Worm (Caenorhabditis elegans): ENCODE measurements around the gene C39F7.5.

The C39F7.5 gene

DNA sequence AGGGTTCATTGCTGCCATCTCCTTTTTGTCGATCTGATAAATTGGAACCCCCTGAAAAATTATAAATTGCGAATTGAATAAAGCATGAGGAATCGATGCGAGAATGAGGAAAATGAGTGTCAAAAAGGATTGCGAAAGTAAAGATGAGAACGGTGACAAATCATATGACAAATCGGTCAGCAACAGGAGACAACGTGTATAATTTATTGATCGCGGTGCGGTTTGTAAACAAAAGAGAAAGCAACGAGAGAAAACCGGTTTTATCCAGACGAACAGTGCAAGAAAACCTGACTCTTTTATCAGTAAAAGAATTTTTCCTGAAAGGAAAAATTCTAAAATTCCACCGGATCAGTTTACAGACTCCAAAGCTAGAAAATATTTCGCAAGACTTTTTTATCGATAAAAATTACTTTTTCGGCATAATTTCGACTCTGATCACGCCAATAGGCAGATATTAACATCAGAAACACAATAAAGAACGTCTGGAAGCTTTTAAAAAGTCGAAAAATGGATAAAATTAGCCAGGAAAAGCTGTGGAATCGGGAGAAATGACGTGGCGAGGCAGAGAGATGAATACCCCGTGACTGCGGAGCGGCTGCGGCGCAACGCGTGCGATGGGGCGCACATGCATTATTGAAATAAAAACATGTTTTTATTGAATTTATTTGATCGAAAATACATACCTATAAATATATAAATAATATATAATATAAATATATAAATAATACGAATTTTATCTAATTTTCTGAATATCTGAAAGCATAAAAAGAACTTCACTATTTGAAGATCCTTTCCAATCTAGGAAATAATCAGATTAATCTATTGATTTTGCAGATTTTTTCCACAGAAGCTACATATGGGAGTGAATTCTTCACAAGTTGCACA, at the start of gene C39F7.5, which contains the start of gene rab-1:
C39F7.5 (plus strand) TSS at position 835 of the 885 bp plus-strand sequence.
rab-1 (minus strand) TSS at position 51 of the 885 bp plus-strand sequence.
- TF ChIP-seq swsn-7 (tag; optimal IDR thresholded peaks at IDR 0.05): peak; percentile 46
- TF ChIP-seq mdl-1 (tag; optimal IDR thresholded peaks at IDR 0.05): peak in 1 of 2 experiments; percentile 67
- TF ChIP-seq rnt-1 (tag; optimal IDR thresholded peaks at IDR 0.05): peak; percentile 47
- peak; percentile 78 for TF ChIP-seq nhr-85 (tag)
- TF ChIP-seq nhr-76 (tag; optimal IDR thresholded peaks at IDR 0.05): no peak
- TF ChIP-seq isw-1 (GFP tag; IDR thresholded peaks at IDR 0.05): peak; percentile 44
- TF ChIP-seq fos-1 (tag; optimal IDR thresholded peaks at IDR 0.05): peak; percentile 14
- TF ChIP-seq jun-1 (tag; optimal IDR thresholded peaks at IDR 0.05): no peak
- TF ChIP-seq sup-37 (GFP tag; optimal IDR thresholded peaks at IDR 0.05): no peak
- peak; percentile 14 for TF ChIP-seq snpc-4 (tag; optimal IDR thresholded peaks at IDR 0.05)
- TF ChIP-seq pax-3 (tag; optimal IDR thresholded peaks at IDR 0.05): no peak
- TF ChIP-seq ztf-4 (tag; optimal IDR thresholded peaks at IDR 0.05): peak; percentile 6
- peak; percentile 45 for TF ChIP-seq F16B12.6 (tag; optimal IDR thresholded peaks at IDR 0.05)
- TF ChIP-seq nhr-90 (tag; optimal IDR thresholded peaks at IDR 0.05; ENCODE audit: poor library complexity): peak; percentile 23
- no peak for TF ChIP-seq egl-27 (tag; optimal IDR thresholded peaks at IDR 0.05)
- peak; percentile 70 for TF ChIP-seq nhr-71 (tag; optimal IDR thresholded peaks at IDR 0.05)
- peak; percentile 63 for TF ChIP-seq snu-23 (GFP tag; optimal IDR thresholded peaks at IDR 0.05)
- peak; percentile 73 for TF ChIP-seq mep-1 (tag; optimal IDR thresholded peaks at IDR 0.05)
- no peak for TF ChIP-seq egl-13 (tag; optimal IDR thresholded peaks at IDR 0.05)
- peak; percentile 96 for TF ChIP-seq lin-14 (GFP tag; optimal IDR thresholded peaks at IDR 0.05)
- TF ChIP-seq nhr-237 (tag; optimal IDR thresholded peaks at IDR 0.05): no peak
- no peak for TF ChIP-seq sox-4 (tag; optimal IDR thresholded peaks at IDR 0.05)
- TF ChIP-seq lsy-2 (tag; optimal IDR thresholded peaks at IDR 0.05): peak; percentile 61 to 71
- peak; percentile 43 for TF ChIP-seq nhr-19 (GFP tag; conservative IDR thresholded peaks at IDR 0.05)
- no peak for TF ChIP-seq grh-1 (GFP tag; IDR thresholded peaks at IDR 0.05)
- TF ChIP-seq nhr-47 (tag; optimal IDR thresholded peaks at IDR 0.05): peak; percentile 46
- TF ChIP-seq elt-3 (tag; optimal IDR thresholded peaks at IDR 0.05): peak in 1 of 6 experiments; percentile 15
- peak; percentile 57 for TF ChIP-seq C16A3.4 (tag; optimal IDR thresholded peaks at IDR 0.05)
- TF ChIP-seq dsc-1 (tag; optimal IDR thresholded peaks at IDR 0.05): peak; percentile 27
- TF ChIP-seq vab-15 (tag; optimal IDR thresholded peaks at IDR 0.05): no peak
- TF ChIP-seq unc-98 (GFP tag; IDR thresholded peaks at IDR 0.05): no peak
- TF ChIP-seq mab-9 (GFP tag; IDR thresholded peaks at IDR 0.05): no peak
- TF ChIP-seq aha-1 (tag; optimal IDR thresholded peaks at IDR 0.05): no peak
- TF ChIP-seq dpl-1 (GFP tag; optimal IDR thresholded peaks at IDR 0.05): peak; percentile 36 to 71 (median 55)
- TF ChIP-seq unc-130 (tag; optimal IDR thresholded peaks at IDR 0.05): peak; percentile 69
- peak; percentile 65 to 71 for TF ChIP-seq lin-35 (GFP tag; optimal IDR thresholded peaks at IDR 0.05)
- TF ChIP-seq blmp-1 (tag; optimal IDR thresholded peaks at IDR 0.05): peak; percentile 51
- TF ChIP-seq efl-1 (optimal IDR thresholded peaks at IDR 0.05): peak; percentile 39 to 46
- peak; percentile 61 for TF ChIP-seq efl-1 (GFP tag; optimal IDR thresholded peaks at IDR 0.05 in 1 of 2)
- peak; percentile 9 to 65 (median 31) for TF ChIP-seq ceh-82 (tag; optimal IDR thresholded peaks at IDR 0.05)
- TF ChIP-seq xbp-1 (tag; optimal IDR thresholded peaks at IDR 0.05): peak; percentile 55
- TF ChIP-seq tbx-2 (tag; optimal IDR thresholded peaks at IDR 0.05): peak; percentile 31
- TF ChIP-seq fkh-8 (tag; optimal IDR thresholded peaks at IDR 0.05): peak; percentile 77
- peak; percentile 5 for TF ChIP-seq lir-3 (tag; optimal IDR thresholded peaks at IDR 0.05; ENCODE audit: poor library complexity)
- no peak for TF ChIP-seq zag-1 (tag; optimal IDR thresholded peaks at IDR 0.05)
- peak; percentile 23 for TF ChIP-seq lin-13 (GFP tag; optimal IDR thresholded peaks at IDR 0.05)
- TF ChIP-seq unc-86 (tag; optimal IDR thresholded peaks at IDR 0.05): peak; percentile 3
- TF ChIP-seq lin-15B (tag; optimal IDR thresholded peaks at IDR 0.05): peak; percentile 72
- TF ChIP-seq ets-5 (GFP tag; IDR thresholded peaks at IDR 0.05): no peak
- no peak for TF ChIP-seq aly-2 (tag; optimal IDR thresholded peaks at IDR 0.05)
- peak; percentile 56 for TF ChIP-seq nhr-11 (tag; optimal IDR thresholded peaks at IDR 0.05)
- peak; percentile 52 for TF ChIP-seq skn-1 (tag; optimal IDR thresholded peaks at IDR 0.05)
